Worm (Caenorhabditis elegans): ENCODE results near the gene F23B12.1.

DNA sequence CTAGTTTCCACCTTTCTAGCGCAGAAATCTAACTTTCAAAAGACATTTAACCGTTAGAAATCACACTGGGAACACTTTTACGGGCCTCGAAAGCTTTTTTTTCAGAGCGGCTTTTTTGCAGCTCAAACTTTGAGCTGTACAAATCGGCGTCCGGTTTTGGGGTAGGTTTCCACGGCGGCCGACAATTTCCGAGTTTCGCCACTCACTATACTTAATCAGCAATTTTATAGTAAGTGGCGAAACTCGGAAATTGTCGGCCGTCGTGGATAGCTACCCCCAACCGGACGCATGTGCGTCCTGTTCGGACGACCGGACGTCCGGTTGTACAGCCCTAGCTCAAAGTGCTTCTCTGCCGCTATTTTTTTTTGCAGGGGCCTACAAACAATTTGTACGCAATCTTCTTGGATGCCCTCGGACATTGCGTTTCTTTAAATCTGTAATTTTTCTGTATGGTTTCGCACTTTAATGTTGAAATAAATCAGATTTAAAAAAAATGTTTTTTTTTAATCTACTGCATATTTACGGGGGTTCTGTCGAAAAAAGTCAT, 32.8 kb upstream of the F23B12.1 start:
- TF ChIP-seq zip-5 (tag; optimal IDR thresholded peaks at IDR 0.05) (no peak), pag-3 (tag; optimal IDR thresholded peaks at IDR 0.05; ENCODE audit: borderline replicate concordance) (no peak), npax-4 (tag; optimal IDR thresholded peaks at IDR 0.05) (no peak), ama-1 (optimal IDR thresholded peaks at IDR 0.05) (no peak), dmd-4 (tag; optimal IDR thresholded peaks at IDR 0.05; ENCODE audit: borderline replicate concordance) (no peak)

Data from whole organism, late embryonic.